Fruit fly (Drosophila melanogaster): Measurements from ENCODE around the gene ana1.

DNA sequence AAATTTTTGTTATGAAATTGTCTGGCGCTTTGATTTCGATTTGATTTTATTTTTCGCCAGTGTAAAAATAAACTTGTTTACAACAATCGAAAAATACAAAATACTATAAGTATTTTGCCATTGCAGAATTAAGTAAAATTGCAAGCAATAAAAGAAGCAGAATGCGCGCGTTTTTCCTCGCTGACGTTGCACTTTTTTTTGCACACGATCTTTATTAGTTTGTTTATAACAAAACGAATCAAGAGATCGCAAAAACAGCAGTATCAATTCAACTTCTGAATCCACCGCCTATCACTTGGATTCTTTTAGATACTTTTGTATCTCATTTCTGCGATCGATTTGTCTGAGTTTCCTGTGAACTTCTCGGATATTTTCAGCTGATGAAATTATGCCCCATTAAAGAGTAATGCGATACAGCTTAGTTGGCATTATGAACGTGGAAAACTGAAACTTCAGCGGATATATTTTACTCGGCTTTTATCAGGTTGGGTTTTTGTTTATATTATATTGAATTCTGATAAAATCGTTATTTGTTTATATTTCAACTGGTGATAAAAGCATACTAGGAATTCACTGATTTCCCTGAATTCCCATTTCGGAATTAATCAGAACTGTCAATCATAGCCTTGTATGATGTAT is 42.8 kb downstream of the ana1 start:
- TF ChIP-seq Mnt (GFP tag; optimal IDR thresholded peaks at IDR 0.05) = no peak
- TF ChIP-seq CG7045 (GFP tag; optimal IDR thresholded peaks at IDR 0.05) = no peak
- TF ChIP-seq Clk (GFP tag; optimal IDR thresholded peaks at IDR 0.05) = no peak
- TF ChIP-seq ovo (GFP tag; optimal IDR thresholded peaks at IDR 0.05) = no peak
- TF ChIP-seq pad (GFP tag; optimal IDR thresholded peaks at IDR 0.05) = no peak
- no peak for TF ChIP-seq cic (GFP tag; optimal IDR thresholded peaks at IDR 0.05)
- TF ChIP-seq bab1 (GFP tag; optimal IDR thresholded peaks at IDR 0.05) = no peak
- no peak for TF ChIP-seq kay (GFP tag; ENCODE audit: borderline replicate concordance)
- TF ChIP-seq cnc (optimal IDR thresholded peaks at IDR 0.05) = peak; percentile 75 to 81
- no peak for TF ChIP-seq CG12768 (GFP tag; optimal IDR thresholded peaks at IDR 0.05)
- no peak for TF ChIP-seq CG7101 (tag; optimal IDR thresholded peaks at IDR 0.05)

Data from whole organism, adult.